Worm (Caenorhabditis elegans) whole organism, mixed stage, embryonic: ENCODE results near the gene leo-1.

Experiments used
- M03D4.4 ChIP-seq: sonication (generic microtip); optimal IDR thresholded peaks from 2 replicates; lab custom pipeline; 2017; ENCODE audit warnings: mild to moderate bottlenecking, missing genetic modification characterization, missing compliant biosample characterization
- flh-1 ChIP-seq: fragments of 200-800 bp; sonication (Bioruptor generic); optimal IDR thresholded peaks from 2 replicates; lab custom pipeline; 2018; ENCODE audit warnings: mild to moderate bottlenecking, missing genetic modification characterization, moderate library complexity, missing compliant biosample characterization
- snpc-4 ChIP-seq: fragments of 150-350 bp; optimal IDR thresholded peaks from 2 replicates; lab custom pipeline; 2014; ENCODE audit warnings: missing biosample characterization, missing genetic modification characterization
- tbx-8 ChIP-seq: fragments of 200-800 bp; sonication (Bioruptor generic); optimal IDR thresholded peaks from 2 replicates; lab custom pipeline; 2018; ENCODE audit warnings: mild to moderate bottlenecking, missing genetic modification characterization, moderate library complexity, missing compliant biosample characterization
- unc-39 ChIP-seq: fragments of 150-350 bp; optimal IDR thresholded peaks from 2 replicates; lab custom pipeline; 2014; ENCODE audit warnings: missing biosample characterization, missing genetic modification characterization
- unc-62 ChIP-seq: fragments of 150-350 bp; optimal IDR thresholded peaks from 2 replicates; lab custom pipeline; 2014; ENCODE audit warnings: missing biosample characterization, missing genetic modification reagents, missing genetic modification characterization

- no peak for TF ChIP-seq unc-39 (tag; lab: Kevin White, UChicago)
- TF ChIP-seq unc-62 (GFP tag; lab: Kevin White, UChicago): no peak
- no peak for TF ChIP-seq flh-1 (GFP tag; lab: Kevin White, UChicago)
- TF ChIP-seq snpc-4: no peak
- no peak for TF ChIP-seq M03D4.4 (tag; lab: Kevin White, UChicago)
- no peak for TF ChIP-seq tbx-8 (GFP tag; lab: Kevin White, UChicago)
Observed at ce11 chrIV:11347275-11347674, 18.1 kb upstream of the leo-1 start.
